In genomic region chrIV:13979797-13980459, ce11 we compare ENCODE assay signal across 5 worm cellular contexts.
A peak's percentile ranks its signal among the peaks of the same experiment; 100 is the strongest.
TF ChIP-seq lines count a peak whose summit lies in the region.

dnbp-1 (minus strand) TSS chrIV:13979847.

TF ChIP-seq in whole organism, L1 larva, 84 proteins besides CTCF, POLR2A, EP300 and RAD21 (continued from another document and continues in another):
- TF ChIP-seq nhr-77 (tag; optimal IDR thresholded peaks at IDR 0.05; lab: Kevin White, UChicago), result peak; percentile 42
- no peak for TF ChIP-seq zip-4 (GFP tag; optimal IDR thresholded peaks at IDR 0.05; lab: Kevin White, UChicago)
- TF ChIP-seq F16B12.6 (tag; optimal IDR thresholded peaks at IDR 0.05; lab: Kevin White, UChicago), result peak; percentile 51
- no peak for TF ChIP-seq ceh-8 (GFP tag; optimal IDR thresholded peaks at IDR 0.05; lab: Kevin White, UChicago)
- TF ChIP-seq lsy-2 (tag; optimal IDR thresholded peaks at IDR 0.05; lab: Kevin White, UChicago), result peak; percentile 50 to 74
- TF ChIP-seq ceh-63 (GFP tag; optimal IDR thresholded peaks at IDR 0.05; lab: Kevin White, UChicago), result no peak
- no peak for TF ChIP-seq unc-98 (GFP tag; IDR thresholded peaks at IDR 0.05; lab: Robert Waterston, UW)
- TF ChIP-seq ceh-82 (tag; optimal IDR thresholded peaks at IDR 0.05; lab: Kevin White, UChicago), result peak; percentile 13 to 90 (median 16)
- no peak for TF ChIP-seq aha-1 (tag; optimal IDR thresholded peaks at IDR 0.05; lab: Kevin White, UChicago)
- no peak for TF ChIP-seq lin-39 (tag; optimal IDR thresholded peaks at IDR 0.05; lab: Kevin White, UChicago)
- peak; percentile 66 for TF ChIP-seq xbp-1 (tag; optimal IDR thresholded peaks at IDR 0.05; lab: Kevin White, UChicago)
- TF ChIP-seq lir-3 (tag; optimal IDR thresholded peaks at IDR 0.05; lab: Kevin White, UChicago; ENCODE audit: poor library complexity), result no peak
- peak; percentile 26 for TF ChIP-seq dsc-1 (tag; optimal IDR thresholded peaks at IDR 0.05; lab: Kevin White, UChicago)
- peak; percentile 61 for TF ChIP-seq C16A3.4 (tag; optimal IDR thresholded peaks at IDR 0.05; lab: Kevin White, UChicago)
- peak; percentile 77 for TF ChIP-seq lin-15B (tag; optimal IDR thresholded peaks at IDR 0.05; lab: Kevin White, UChicago)
- TF ChIP-seq unc-130 (tag; optimal IDR thresholded peaks at IDR 0.05; lab: Kevin White, UChicago), result peak; percentile 53
- peak; percentile 30 for TF ChIP-seq jun-1 (tag; optimal IDR thresholded peaks at IDR 0.05; lab: Kevin White, UChicago)
- no peak for TF ChIP-seq unc-30 (tag; optimal IDR thresholded peaks at IDR 0.05; lab: Kevin White, UChicago)
- no peak for TF ChIP-seq efl-3 (GFP tag; optimal IDR thresholded peaks at IDR 0.05; lab: Kevin White, UChicago)
- TF ChIP-seq nhr-85 (tag; lab: Kevin White, UChicago), result peak; percentile 1
- no peak for TF ChIP-seq rnt-1 (tag; optimal IDR thresholded peaks at IDR 0.05; lab: Kevin White, UChicago)
- no peak for TF ChIP-seq ceh-90 (tag; optimal IDR thresholded peaks at IDR 0.05; lab: Kevin White, UChicago)
- no peak for TF ChIP-seq nhr-237 (tag; optimal IDR thresholded peaks at IDR 0.05; lab: Kevin White, UChicago)
- TF ChIP-seq snpc-4 (tag; optimal IDR thresholded peaks at IDR 0.05; lab: Kevin White, UChicago), result peak; percentile 46
- 0 out of 2 replicates have a peak, but pooled peaks have one; percentile 8 for TF ChIP-seq nhr-19 (GFP tag; conservative IDR thresholded peaks at IDR 0.05; lab: Robert Waterston, UW)
- no peak for TF ChIP-seq mab-9 (GFP tag; IDR thresholded peaks at IDR 0.05; lab: Robert Waterston, UW)
- no peak for TF ChIP-seq sox-4 (tag; optimal IDR thresholded peaks at IDR 0.05; lab: Kevin White, UChicago)

TF ChIP-seq in whole organism, L2 larva, 48 proteins besides CTCF, POLR2A, EP300 and RAD21 (continued from another document):
- TF ChIP-seq nhr-77 (tag; optimal IDR thresholded peaks at IDR 0.05; lab: Kevin White, UChicago), result no peak
- TF ChIP-seq skn-1 (tag; optimal IDR thresholded peaks at IDR 0.05; lab: Kevin White, UChicago), result no peak
- peak; percentile 65 for TF ChIP-seq lin-13 (GFP tag; optimal IDR thresholded peaks at IDR 0.05; lab: Kevin White, UChicago)
- peak; percentile 29 for TF ChIP-seq gmeb-1 (tag; optimal IDR thresholded peaks at IDR 0.05; lab: Kevin White, UChicago)
- TF ChIP-seq ztf-4 (tag; optimal IDR thresholded peaks at IDR 0.05; lab: Kevin White, UChicago), result no peak
- TF ChIP-seq ceh-16 (tag; optimal IDR thresholded peaks at IDR 0.05; lab: Kevin White, UChicago), result no peak
- peak; percentile 72 for TF ChIP-seq zag-1 (tag; optimal IDR thresholded peaks at IDR 0.05; lab: Kevin White, UChicago)
- peak; percentile 33 for TF ChIP-seq nhr-25 (tag; optimal IDR thresholded peaks at IDR 0.05; lab: Kevin White, UChicago)
- TF ChIP-seq fos-1 (tag; optimal IDR thresholded peaks at IDR 0.05; lab: Kevin White, UChicago), result peak; percentile 72
- peak; percentile 31 for TF ChIP-seq sem-4 (tag; optimal IDR thresholded peaks at IDR 0.05; lab: Kevin White, UChicago)
- peak in 1 of 2 experiments; percentile 80 for TF ChIP-seq lsy-2 (tag; optimal IDR thresholded peaks at IDR 0.05; lab: Kevin White, UChicago)
- peak; percentile 75 for TF ChIP-seq F13H6.1 (tag; optimal IDR thresholded peaks at IDR 0.05; lab: Kevin White, UChicago)
- TF ChIP-seq elt-1 (tag; optimal IDR thresholded peaks at IDR 0.05; lab: Kevin White, UChicago), result no peak
- no peak for TF ChIP-seq dmd-4 (tag; optimal IDR thresholded peaks at IDR 0.05; lab: Kevin White, UChicago)
- TF ChIP-seq snpc-4 (tag; optimal IDR thresholded peaks at IDR 0.05; lab: Kevin White, UChicago), result peak; percentile 78
- TF ChIP-seq nhr-12 (tag; optimal IDR thresholded peaks at IDR 0.05; lab: Kevin White, UChicago), result no peak
- no peak for TF ChIP-seq blmp-1 (tag; optimal IDR thresholded peaks at IDR 0.05; lab: Kevin White, UChicago; ENCODE audit: insufficient read depth)
TF ChIP-seq in whole organism, L2 larva: peak in this region for 15.

TF ChIP-seq in whole organism, L4 larva, 104 proteins besides CTCF, POLR2A, EP300 and RAD21 (continued from another document):
- peak; percentile 73 for TF ChIP-seq mxl-3 (GFP tag; optimal IDR thresholded peaks at IDR 0.05; lab: Kevin White, UChicago)
- TF ChIP-seq ceh-28 (tag; optimal IDR thresholded peaks at IDR 0.05; lab: Kevin White, UChicago), result peak; percentile 45
- no peak for TF ChIP-seq lim-7 (GFP tag; IDR thresholded peaks at IDR 0.05; lab: Robert Waterston, UW)
- TF ChIP-seq nhr-28 (tag; optimal IDR thresholded peaks at IDR 0.05; lab: Kevin White, UChicago), result peak; percentile 79
- peak in 1 of 2 experiments; percentile 2 for TF ChIP-seq mdl-1 (tag; optimal IDR thresholded peaks at IDR 0.05; lab: Kevin White, UChicago)

TF ChIP-seq in whole organism, late embryonic, 69 proteins besides CTCF, POLR2A, EP300 and RAD21 (continued from another document):
- TF ChIP-seq elt-4 (tag; optimal IDR thresholded peaks at IDR 0.05; lab: Kevin White, UChicago) (no peak), hlh-30 (tag; optimal IDR thresholded peaks at IDR 0.05; lab: Kevin White, UChicago; ENCODE audit: insufficient read depth) (peak; percentile 62), pros-1 (tag; optimal IDR thresholded peaks at IDR 0.05; lab: Kevin White, UChicago) (peak; percentile 48), ttx-3 (tag; optimal IDR thresholded peaks at IDR 0.05; lab: Kevin White, UChicago) (no peak), madf-2 (tag; optimal IDR thresholded peaks at IDR 0.05; lab: Kevin White, UChicago) (no peak), hlh-13 (GFP tag; optimal IDR thresholded peaks at IDR 0.05; lab: Kevin White, UChicago) (no peak), tbx-2 (tag; optimal IDR thresholded peaks at IDR 0.05; lab: Kevin White, UChicago) (peak; percentile 84), ceh-30 (tag; optimal IDR thresholded peaks at IDR 0.05; lab: Kevin White, UChicago) (no peak), sox-2 (GFP tag; IDR thresholded peaks at IDR 0.05; lab: Robert Waterston, UW) (no peak), rnt-1 (tag; optimal IDR thresholded peaks at IDR 0.05; lab: Kevin White, UChicago) (peak; percentile 4), pqm-1 (tag; optimal IDR thresholded peaks at IDR 0.05; lab: Kevin White, UChicago) (no peak), hlh-6 (tag; optimal IDR thresholded peaks at IDR 0.05; lab: Kevin White, UChicago) (no peak), sdc-2 (tag; optimal IDR thresholded peaks at IDR 0.05; lab: Kevin White, UChicago) (no peak)

TF ChIP-seq in whole organism, young adult, 124 proteins besides CTCF, POLR2A, EP300 and RAD21 (continued from another document):
- TF ChIP-seq mes-4 (tag; optimal IDR thresholded peaks at IDR 0.05; lab: Kevin White, UChicago) (no peak), akir-1 (GFP tag; optimal IDR thresholded peaks at IDR 0.05; lab: Kevin White, UChicago) (no peak), mel-28 (tag; optimal IDR thresholded peaks at IDR 0.05; lab: Kevin White, UChicago; ENCODE audit: borderline replicate concordance) (no peak), lin-40 (tag; optimal IDR thresholded peaks at IDR 0.05; lab: Kevin White, UChicago) (no peak), B0035.1 (tag; optimal IDR thresholded peaks at IDR 0.05; lab: Kevin White, UChicago) (no peak), nhr-120 (GFP tag; IDR thresholded peaks at IDR 0.05; lab: Robert Waterston, UW) (no peak), zfh-2 (GFP tag; conservative IDR thresholded peaks at IDR 0.05; lab: Robert Waterston, UW) (no peak), F55B11.4 (tag; optimal IDR thresholded peaks at IDR 0.05; lab: Kevin White, UChicago; ENCODE audit: borderline replicate concordance, insufficient read depth) (no peak), ztf-22 (GFP tag; optimal IDR thresholded peaks at IDR 0.05; lab: Kevin White, UChicago) (no peak), sdz-38 (tag; optimal IDR thresholded peaks at IDR 0.05; lab: Kevin White, UChicago) (no peak), F52B5.7 (tag; optimal IDR thresholded peaks at IDR 0.05; lab: Kevin White, UChicago) (no peak), madf-8 (GFP tag; conservative IDR thresholded peaks at IDR 0.05; lab: Robert Waterston, UW) (no peak), hmg-20 (GFP tag; IDR thresholded peaks at IDR 0.05; lab: Robert Waterston, UW) (no peak), ztf-26 (tag; optimal IDR thresholded peaks at IDR 0.05; lab: Kevin White, UChicago) (no peak), tlf-1 (GFP tag; optimal IDR thresholded peaks at IDR 0.05; lab: Kevin White, UChicago) (no peak)
